Fruit fly (Drosophila melanogaster): ENCODE measurements around the gene CG13713.

- TF ChIP-seq CG34367 (tag; optimal IDR thresholded peaks at IDR 0.05) (peak; percentile 44), CG9948 (tag; optimal IDR thresholded peaks at IDR 0.05) (peak; percentile 76), CG10348 (GFP tag; IDR thresholded peaks at IDR 0.05) (peak; percentile 60; the same call in 1 of the 2 replicates), rn (GFP tag; IDR thresholded peaks at IDR 0.05) (peak; percentile 79), CG17806 (tag; optimal IDR thresholded peaks at IDR 0.05) (peak; percentile 62), EcR (GFP tag; optimal IDR thresholded peaks at IDR 0.05) (no peak), CG4496 (GFP tag; IDR thresholded peaks at IDR 0.05) (peak; percentile 92), Pif1A (GFP tag; optimal IDR thresholded peaks at IDR 0.05) (peak; percentile 60), CG13204 (GFP tag; optimal IDR thresholded peaks at IDR 0.05) (no peak), CG15710 (tag; optimal IDR thresholded peaks at IDR 0.05) (peak; percentile 42), D1 (tag; optimal IDR thresholded peaks at IDR 0.05) (no peak), Ets98B (GFP tag; IDR thresholded peaks at IDR 0.05) (peak; percentile 85), CG14655 (GFP tag; optimal IDR thresholded peaks at IDR 0.05) (peak; percentile 93)
Measured at dm6 chr3L:4707831-4708230, 10.4 kb downstream of the CG13713 start.

All from whole organism, pupa.